Worm (Caenorhabditis elegans): ENCODE results near the gene F38B6.8.
A peak's percentile ranks its signal among the peaks of the same experiment; 100 is the strongest.

F38B6.8 gene

ce11 chrX:6644971-6645704, 37.4 kb downstream of the F38B6.8 start, which contains the start of gene C56E10.3:
Gene C56E10.3 (plus strand): TSS chrX:6645654.
- peak; percentile 77 for TF ChIP-seq pha-4 (tag; optimal IDR thresholded peaks at IDR 0.05)
- TF ChIP-seq ztf-28 (GFP tag; IDR thresholded peaks at IDR 0.05) = no peak
- TF ChIP-seq cebp-1 (GFP tag; IDR thresholded peaks at IDR 0.05) = peak; percentile 54; the same call in 1 of the 2 replicates
- TF ChIP-seq cebp-1 (tag; optimal IDR thresholded peaks at IDR 0.05) = peak; percentile 63
- peak; percentile 56 for TF ChIP-seq nhr-80 (tag; optimal IDR thresholded peaks at IDR 0.05)

ce11 chrX:6642798-6643197, 39.8 kb downstream of the F38B6.8 start:
- TF ChIP-seq lin-26 (GFP tag; IDR thresholded peaks at IDR 0.05) = 0 out of 2 replicates have a peak, but pooled peaks have one; percentile 31
- no peak for TF ChIP-seq egrh-3 (GFP tag; IDR thresholded peaks at IDR 0.05)
- TF ChIP-seq nhr-80 (tag; optimal IDR thresholded peaks at IDR 0.05) = peak; percentile 52
- no peak for TF ChIP-seq pbrm-1 (GFP tag; IDR thresholded peaks at IDR 0.05)
- 0 out of 2 replicates have a peak, but pooled peaks have one; percentile 41 for TF ChIP-seq cebp-1 (GFP tag; IDR thresholded peaks at IDR 0.05)
- TF ChIP-seq cebp-1 (tag; optimal IDR thresholded peaks at IDR 0.05) = peak; percentile 67
- peak; percentile 58 for TF ChIP-seq somi-1 (GFP tag; optimal IDR thresholded peaks at IDR 0.05)
- 0 out of 2 replicates have a peak, but pooled peaks have one; percentile 6 for TF ChIP-seq nfya-2 (GFP tag; IDR thresholded peaks at IDR 0.05)
- peak; percentile 23 for TF ChIP-seq ztf-26 (tag; optimal IDR thresholded peaks at IDR 0.05)
- peak; percentile 37 for TF ChIP-seq attf-5 (GFP tag; optimal IDR thresholded peaks at IDR 0.05)
- 0 out of 2 replicates have a peak, but pooled peaks have one; percentile 34 for TF ChIP-seq K11D2.4 (GFP tag; IDR thresholded peaks at IDR 0.05)
- TF ChIP-seq atf-7 (tag; optimal IDR thresholded peaks at IDR 0.05) = peak; percentile 28

ce11 chrX:6641509-6641908, 41.1 kb downstream of the F38B6.8 start:
- TF ChIP-seq F22D6.2 (tag; optimal IDR thresholded peaks at IDR 0.05) = no peak
- peak; percentile 33 for TF ChIP-seq nhr-80 (tag; optimal IDR thresholded peaks at IDR 0.05)

- no peak for TF ChIP-seq snpc-3.4 (tag; optimal IDR thresholded peaks at IDR 0.05)
- TF ChIP-seq cebp-1 (GFP tag; IDR thresholded peaks at IDR 0.05) = no peak
- TF ChIP-seq cebp-1 (tag; optimal IDR thresholded peaks at IDR 0.05) = no peak
- no peak for TF ChIP-seq B0261.1 (tag; optimal IDR thresholded peaks at IDR 0.05)
- no peak for TF ChIP-seq snpc-1.3 (tag; optimal IDR thresholded peaks at IDR 0.05; ENCODE audit: insufficient read depth)
- no peak for TF ChIP-seq xnd-1 (tag; optimal IDR thresholded peaks at IDR 0.05)
- TF ChIP-seq ztf-26 (tag; optimal IDR thresholded peaks at IDR 0.05) = no peak
- TF ChIP-seq F55B11.4 (tag; optimal IDR thresholded peaks at IDR 0.05; ENCODE audit: borderline replicate concordance, insufficient read depth) = no peak
- no peak for TF ChIP-seq F57A8.1 (GFP tag; optimal IDR thresholded peaks at IDR 0.05)
- TF ChIP-seq ama-1 (optimal IDR thresholded peaks at IDR 0.05) = no peak
- TF ChIP-seq ama-1 (GFP tag; optimal IDR thresholded peaks at IDR 0.05) = no peak
- no peak for TF ChIP-seq snpc-1.1 (tag; optimal IDR thresholded peaks at IDR 0.05; ENCODE audit: insufficient read depth)
- no peak for TF ChIP-seq F37B4.10 (GFP tag; IDR thresholded peaks at IDR 0.05)
- no peak for TF ChIP-seq Y95B8A.8 (GFP tag; IDR thresholded peaks at IDR 0.05)
- no peak for TF ChIP-seq nfyb-1 (GFP tag; IDR thresholded peaks at IDR 0.05)
- no peak for TF ChIP-seq B0035.1 (tag; optimal IDR thresholded peaks at IDR 0.05)
- TF ChIP-seq tbx-9 (tag; optimal IDR thresholded peaks at IDR 0.05; ENCODE audit: borderline replicate concordance) = no peak
- TF ChIP-seq ekl-4 (GFP tag; IDR thresholded peaks at IDR 0.05) = no peak
Measured at ce11 chrX:6640570-6641199, 41.9 kb downstream of the F38B6.8 start, which contains the start of gene nhr-120. Gene nhr-120 (minus strand): TSS chrX:6640620.

All from whole organism, young adult.